Fruit fly (Drosophila melanogaster): Measurements from ENCODE around the gene PrBP.

DNA sequence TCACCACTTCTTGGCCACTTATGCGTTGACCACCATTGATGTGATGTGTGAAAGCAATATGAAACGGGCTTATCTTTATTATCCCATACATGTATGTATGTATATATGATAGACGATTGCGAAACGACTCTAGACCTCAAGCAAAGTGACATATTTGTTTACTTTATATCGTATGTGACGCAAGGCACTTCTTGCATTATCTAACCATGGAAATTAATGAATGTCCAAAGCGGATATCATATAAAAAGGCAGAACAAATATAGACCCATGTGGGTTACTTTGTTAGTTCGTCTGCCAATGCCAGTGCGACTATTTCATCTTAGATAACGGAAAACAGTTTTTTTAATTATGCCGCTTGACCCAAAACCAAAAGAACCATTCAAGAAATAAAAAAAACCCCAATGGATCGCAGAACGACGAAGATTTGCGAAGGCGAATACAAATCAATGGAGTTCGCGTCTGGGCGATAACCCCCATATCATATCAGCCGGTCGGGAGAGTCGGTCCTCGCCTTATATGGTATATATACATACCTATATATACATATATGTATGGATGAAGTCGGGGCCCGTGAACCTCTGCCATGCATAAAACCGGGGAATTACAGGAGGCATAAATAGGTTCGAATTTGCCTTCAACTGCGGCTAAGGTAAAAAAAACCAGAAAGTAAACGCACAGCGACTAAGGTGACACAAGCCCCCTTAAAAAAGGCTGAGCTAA lies 17.3 kb upstream of the PrBP start:
- TF ChIP-seq CG6689 (GFP tag; IDR thresholded peaks at IDR 0.05) (no peak), CG7271 (tag; optimal IDR thresholded peaks at IDR 0.05) (no peak), stwl (tag; optimal IDR thresholded peaks at IDR 0.05) (no peak)

Data from whole organism, embryonic.